Worm (Caenorhabditis elegans) whole organism, dauer: Measurements from ENCODE around the gene ZK757.10.

ENCODE experiments used
- unc-62 ChIP-seq: sonication (generic microtip); optimal IDR thresholded peaks from 2 replicates; lab custom pipeline; 2017; ENCODE audit warnings: missing biosample characterization, missing genetic modification reagents, missing genetic modification characterization

ZK757.10 gene

ce11 chrIII:9876951-9877350 is at the start of gene ZK757.10:
TSS of gene ZK757.10 (plus strand) at chrIII:9877251.
- no peak for TF ChIP-seq unc-62

- TF ChIP-seq unc-62 = no peak
Measured at ce11 chrIII:9830502-9830901, 46.5 kb upstream of the ZK757.10 start, which contains the start of gene ZK632.12. TSS of gene ZK632.12 (plus strand) at chrIII:9830802.

- no peak for TF ChIP-seq unc-62
Measured at ce11 chrIII:9832569-9832968, 44.5 kb upstream of the ZK757.10 start.

- no peak for TF ChIP-seq unc-62
Measured at ce11 chrIII:9834888-9835287, 42.2 kb upstream of the ZK757.10 start, which contains the start of gene K11H3.8. TSS of gene K11H3.8 (plus strand) at chrIII:9835188.

ce11 chrIII:9843715-9844114 is 33.3 kb upstream of the ZK757.10 start, which contains the start of gene K11H3.5:
TSS of gene K11H3.5 (plus strand) at chrIII:9843768.
- TF ChIP-seq unc-62 = no peak

- no peak for TF ChIP-seq unc-62
Measured at ce11 chrIII:9846093-9846492, 31.0 kb upstream of the ZK757.10 start, which contains the start of gene K11H3.2. TSS of gene K11H3.2 (plus strand) at chrIII:9846393.

- TF ChIP-seq unc-62 = no peak
Measured at ce11 chrIII:9848083-9848482, 29.0 kb upstream of the ZK757.10 start, which contains the start of gene mrpl-36. TSS of gene mrpl-36 (minus strand) at chrIII:9848116.

ce11 chrIII:9848603-9849002 is 28.4 kb upstream of the ZK757.10 start:
- no peak for TF ChIP-seq unc-62

ce11 chrIII:9849950-9850349 is 27.1 kb upstream of the ZK757.10 start:
- no peak for TF ChIP-seq unc-62

- no peak for TF ChIP-seq unc-62
Measured at ce11 chrIII:9850877-9851276, 26.2 kb upstream of the ZK757.10 start.

- no peak for TF ChIP-seq unc-62
Measured at ce11 chrIII:9851547-9851946, 25.5 kb upstream of the ZK757.10 start, which contains the start of gene K11H3.3. TSS of gene K11H3.3 (plus strand) at chrIII:9851854.

- TF ChIP-seq unc-62 = no peak
Measured at ce11 chrIII:9853667-9854620, 23.1 kb upstream of the ZK757.10 start.

- no peak for TF ChIP-seq unc-62
Measured at ce11 chrIII:9854960-9855359, 22.1 kb upstream of the ZK757.10 start.

- no peak for TF ChIP-seq unc-62
Measured at ce11 chrIII:9857110-9857509, 19.9 kb upstream of the ZK757.10 start.

ce11 chrIII:9858061-9858460 is 19.0 kb upstream of the ZK757.10 start:
- no peak for TF ChIP-seq unc-62

- TF ChIP-seq unc-62 = no peak
Measured at ce11 chrIII:9859133-9859775, 17.8 kb upstream of the ZK757.10 start, which contains the start of gene gpdh-2. TSS of gene gpdh-2 (minus strand) at chrIII:9859183.

- no peak for TF ChIP-seq unc-62
Measured at ce11 chrIII:9860201-9860780, 16.8 kb upstream of the ZK757.10 start, which contains the start of gene twk-48. TSS of gene twk-48 (plus strand) at chrIII:9860730.
